Worm (Caenorhabditis elegans): ENCODE data around the gene cct-5.

ce11 chrIII:4470793-4471192, 37.1 kb downstream of the cct-5 start:
- peak; percentile 45 for TF ChIP-seq unc-86 (tag; optimal IDR thresholded peaks at IDR 0.05)
- TF ChIP-seq unc-62 (GFP tag; optimal IDR thresholded peaks at IDR 0.05) = no peak
- no peak for TF ChIP-seq aha-1 (tag; optimal IDR thresholded peaks at IDR 0.05)
- peak; percentile 51 to 60 for TF ChIP-seq lin-35 (GFP tag; optimal IDR thresholded peaks at IDR 0.05)
- no peak for TF ChIP-seq pag-3 (tag; optimal IDR thresholded peaks at IDR 0.05; ENCODE audit: borderline replicate concordance, insufficient read depth)
- TF ChIP-seq lin-15B (tag; optimal IDR thresholded peaks at IDR 0.05) = no peak
- TF ChIP-seq mab-9 (GFP tag; IDR thresholded peaks at IDR 0.05) = no peak
- no peak for TF ChIP-seq Y116A8C.19 (tag; optimal IDR thresholded peaks at IDR 0.05; ENCODE audit: borderline replicate concordance)
- TF ChIP-seq nhr-12 (tag; optimal IDR thresholded peaks at IDR 0.05) = no peak
- peak; percentile 57 for TF ChIP-seq nhr-19 (GFP tag; conservative IDR thresholded peaks at IDR 0.05)
- no peak for TF ChIP-seq sptf-1 (tag; optimal IDR thresholded peaks at IDR 0.05)
- TF ChIP-seq vab-15 (tag; optimal IDR thresholded peaks at IDR 0.05) = no peak
- peak in 2 of 3 experiments; percentile 49 to 64 for TF ChIP-seq ceh-82 (tag; optimal IDR thresholded peaks at IDR 0.05)
- peak; percentile 73 to 79 for TF ChIP-seq lsy-2 (tag; optimal IDR thresholded peaks at IDR 0.05)

Measured in whole organism, L1 larva.